Worm (Caenorhabditis elegans) whole organism, young adult: ENCODE data around the gene F38B2.4.
A peak's percentile ranks its signal among the peaks of the same experiment; 100 is the strongest.

Source experiments
- B0019.2 ChIP-seq: fragments of 200-800 bp; sonication (Bioruptor generic); conservative IDR thresholded peaks from 2 replicates; pipeline ENCODE4 v1.3.6; 2022; ENCODE audit warnings: missing genetic modification reagents, missing genetic modification characterization, missing compliant biosample characterization
- B0261.1 ChIP-seq: sonication (generic microtip); optimal IDR thresholded peaks from 2 replicates; lab custom pipeline; 2016; ENCODE audit warnings: mild to moderate bottlenecking, missing genetic modification characterization, moderate library complexity, missing compliant biosample characterization
- C06A6.2 ChIP-seq: fragments of 200-800 bp; sonication (Bioruptor generic); conservative IDR thresholded peaks from 2 replicates; pipeline ENCODE4 v1.3.6; 2022; ENCODE audit warnings: missing genetic modification characterization, missing compliant biosample characterization
- F22D6.2 ChIP-seq: sonication (generic microtip); optimal IDR thresholded peaks from 2 replicates; lab custom pipeline; 2016; ENCODE audit warnings: mild to moderate bottlenecking, missing genetic modification characterization, missing compliant biosample characterization
- K11D2.4 ChIP-seq: fragments of 200-800 bp; sonication (Bioruptor generic); IDR thresholded peaks from 2 replicates; pipeline ENCODE4 v1.3.6; 2022; ENCODE audit warnings: missing genetic modification reagents, missing genetic modification characterization, missing compliant biosample characterization
- K12H6.12 ChIP-seq: fragments of 200-800 bp; sonication (Bioruptor generic); optimal IDR thresholded peaks from 2 replicates; lab custom pipeline; 2018; ENCODE audit warnings: mild to moderate bottlenecking, missing genetic modification characterization, missing compliant biosample characterization
- T26A5.8 ChIP-seq: sonication (generic microtip); optimal IDR thresholded peaks from 2 replicates; lab custom pipeline; 2016; ENCODE audit warnings: missing genetic modification characterization, missing compliant biosample characterization
- ZK185.1 ChIP-seq: sonication (generic microtip); optimal IDR thresholded peaks from 2 replicates; lab custom pipeline; 2016; ENCODE audit warnings: mild to moderate bottlenecking, missing genetic modification characterization, missing compliant biosample characterization; ENCODE audit not compliant: poor library complexity, severe bottlenecking
- akir-1 ChIP-seq: fragments of 200-800 bp; sonication (Bioruptor generic); optimal IDR thresholded peaks from 2 replicates; lab custom pipeline; 2018; ENCODE audit warnings: mild to moderate bottlenecking, missing genetic modification characterization, moderate library complexity, missing compliant biosample characterization
- athp-1 ChIP-seq: sonication (generic microtip); optimal IDR thresholded peaks from 2 replicates; lab custom pipeline; 2017; ENCODE audit warnings: mild to moderate bottlenecking, missing genetic modification characterization, missing compliant biosample characterization
- attf-5 ChIP-seq: fragments of 200-800 bp; sonication (Bioruptor generic); optimal IDR thresholded peaks from 2 replicates; lab custom pipeline; 2018; ENCODE audit warnings: mild to moderate bottlenecking, missing genetic modification characterization, missing compliant biosample characterization
- bed-1 ChIP-seq: fragments of 200-800 bp; sonication (Bioruptor generic); IDR thresholded peaks from 2 replicates; pipeline ENCODE4 v1.3.6; 2022; ENCODE audit warnings: missing genetic modification reagents, missing genetic modification characterization, missing compliant biosample characterization
- ccch-3 ChIP-seq: fragments of 200-800 bp; sonication (Bioruptor generic); optimal IDR thresholded peaks from 2 replicates; lab custom pipeline; 2018; ENCODE audit warnings: mild to moderate bottlenecking, missing genetic modification characterization, missing compliant biosample characterization
- cebp-2 ChIP-seq: fragments of 200-800 bp; sonication (Bioruptor generic); IDR thresholded peaks from 2 replicates; pipeline ENCODE4 v1.3.6; 2022; ENCODE audit warnings: missing genetic modification characterization, missing compliant biosample characterization
- ceh-27 ChIP-seq: fragments of 200-800 bp; sonication (Bioruptor generic); optimal IDR thresholded peaks from 2 replicates; lab custom pipeline; 2018; ENCODE audit warnings: mild to moderate bottlenecking, missing genetic modification characterization, moderate library complexity, missing compliant biosample characterization
- ceh-58 ChIP-seq: fragments of 200-800 bp; sonication (Bioruptor generic); IDR thresholded peaks from 2 replicates; pipeline ENCODE4 v1.3.6; 2022; ENCODE audit warnings: missing genetic modification characterization, missing compliant biosample characterization
- ceh-91 ChIP-seq: fragments of 200-800 bp; sonication (Bioruptor generic); IDR thresholded peaks from 2 replicates; pipeline ENCODE4 v1.3.6; 2022; ENCODE audit warnings: missing genetic modification reagents, missing genetic modification characterization, missing compliant biosample characterization
- dox-1 ChIP-seq: fragments of 200-800 bp; sonication (Bioruptor generic); IDR thresholded peaks from 2 replicates; pipeline ENCODE4 v1.3.6; 2022; ENCODE audit warnings: missing genetic modification reagents, missing genetic modification characterization, missing compliant biosample characterization
- dpff-1 ChIP-seq: sonication (generic microtip); optimal IDR thresholded peaks from 2 replicates; lab custom pipeline; 2017; ENCODE audit warnings: mild to moderate bottlenecking, missing genetic modification characterization, missing compliant biosample characterization
- egrh-3 ChIP-seq: fragments of 200-800 bp; sonication (Bioruptor generic); IDR thresholded peaks from 2 replicates; pipeline ENCODE4 v1.3.6; 2022; ENCODE audit warnings: missing genetic modification reagents, missing genetic modification characterization, missing compliant biosample characterization
- ets-4 ChIP-seq: fragments of 200-800 bp; sonication (Bioruptor generic); optimal IDR thresholded peaks from 2 replicates; lab custom pipeline; 2018; ENCODE audit warnings: mild to moderate bottlenecking, missing genetic modification characterization, missing compliant biosample characterization
- gei-17 ChIP-seq: fragments of 200-800 bp; sonication (Bioruptor generic); optimal IDR thresholded peaks from 2 replicates; lab custom pipeline; 2018; ENCODE audit warnings: mild to moderate bottlenecking, missing genetic modification characterization, missing compliant biosample characterization
- hmg-1.2 ChIP-seq: fragments of 200-800 bp; sonication (Bioruptor generic); IDR thresholded peaks from 2 replicates; pipeline ENCODE4 v1.3.6; 2022; ENCODE audit warnings: missing genetic modification reagents, missing genetic modification characterization, missing compliant biosample characterization
- hmg-20 ChIP-seq: fragments of 200-800 bp; sonication (Bioruptor generic); IDR thresholded peaks from 2 replicates; pipeline ENCODE4 v1.3.6; 2022; ENCODE audit warnings: missing genetic modification reagents, missing genetic modification characterization, missing compliant biosample characterization
- hrde-1 ChIP-seq: sonication (generic microtip); optimal IDR thresholded peaks from 2 replicates; lab custom pipeline; 2016; ENCODE audit warnings: missing genetic modification characterization, mild to moderate bottlenecking, missing compliant biosample characterization, moderate library complexity, missing genotype, missing genetic modification reagents, borderline replicate concordance
- lin-35 ChIP-seq, 3 experiments: fragments of 150-350 bp in 2 of 3; sonication (generic microtip) in 1 of 3; optimal IDR thresholded peaks; 2 replicates each; lab custom pipeline; 2014 to 2018; ENCODE audit warnings: missing biosample characterization in 3 of 3, missing genetic modification characterization in 3 of 3, missing genetic modification reagents in 3 of 3
- lin-40 ChIP-seq: sonication (generic microtip); optimal IDR thresholded peaks from 2 replicates; lab custom pipeline; 2016; ENCODE audit warnings: missing genetic modification characterization, mild to moderate bottlenecking, missing compliant biosample characterization, missing genotype, missing genetic modification reagents
- mcd-1 ChIP-seq: fragments of 200-800 bp; sonication (Bioruptor generic); IDR thresholded peaks from 2 replicates; pipeline ENCODE4 v1.3.6; 2022; ENCODE audit warnings: missing genetic modification reagents, missing genetic modification characterization, missing compliant biosample characterization
- mel-28 ChIP-seq: sonication (generic microtip); optimal IDR thresholded peaks from 2 replicates; lab custom pipeline; 2016; ENCODE audit warnings: borderline replicate concordance, mild to moderate bottlenecking, missing genetic modification characterization, missing compliant biosample characterization
- nfya-1 ChIP-seq: sonication (generic microtip); optimal IDR thresholded peaks from 2 replicates; lab custom pipeline; 2017; ENCODE audit warnings: antibody characterized with exemption, missing compliant biosample characterization, missing genetic modification characterization, borderline replicate concordance; ENCODE audit not compliant: insufficient read depth
- nfyb-1 ChIP-seq: fragments of 200-800 bp; sonication (Bioruptor generic); IDR thresholded peaks from 2 replicates; pipeline ENCODE4 v1.3.6; 2022; ENCODE audit warnings: missing genetic modification reagents, missing genetic modification characterization, missing compliant biosample characterization
- nhr-27 ChIP-seq: fragments of 200-800 bp; sonication (Bioruptor generic); optimal IDR thresholded peaks from 2 replicates; lab custom pipeline; 2018; ENCODE audit warnings: mild to moderate bottlenecking, missing genetic modification characterization, moderate library complexity, missing compliant biosample characterization
- nhr-80 ChIP-seq: sonication (generic microtip); optimal IDR thresholded peaks from 2 replicates; lab custom pipeline; 2016; ENCODE audit warnings: missing genetic modification characterization, missing compliant biosample characterization
- pbrm-1 ChIP-seq: fragments of 200-800 bp; sonication (Bioruptor generic); IDR thresholded peaks from 2 replicates; pipeline ENCODE4 v1.3.6; 2022; ENCODE audit warnings: missing genetic modification reagents, missing genetic modification characterization, missing compliant biosample characterization
- sea-2 ChIP-seq: fragments of 200-800 bp; sonication (Bioruptor generic); IDR thresholded peaks from 2 replicates; pipeline ENCODE4 v1.3.6; 2022; ENCODE audit warnings: missing genetic modification characterization, missing compliant biosample characterization
- snpc-1.3 ChIP-seq: sonication (generic microtip); optimal IDR thresholded peaks from 2 replicates; lab custom pipeline; 2017; ENCODE audit warnings: missing genetic modification characterization, mild to moderate bottlenecking, missing compliant biosample characterization, antibody characterized with exemption, moderate library complexity, missing genotype, missing genetic modification reagents; ENCODE audit not compliant: insufficient read depth
- snpc-3.4 ChIP-seq: sonication (generic microtip); optimal IDR thresholded peaks from 2 replicates; lab custom pipeline; 2017; ENCODE audit warnings: missing genetic modification characterization, mild to moderate bottlenecking, missing compliant biosample characterization, antibody characterized with exemption, moderate library complexity, missing genotype, missing genetic modification reagents
- somi-1 ChIP-seq: fragments of 200-800 bp; sonication (Bioruptor generic); optimal IDR thresholded peaks from 2 replicates; lab custom pipeline; 2018; ENCODE audit warnings: mild to moderate bottlenecking, missing genetic modification characterization, missing compliant biosample characterization
- tbx-9 ChIP-seq: sonication (generic microtip); optimal IDR thresholded peaks from 2 replicates; lab custom pipeline; 2016; ENCODE audit warnings: borderline replicate concordance, missing genetic modification characterization, inconsistent platforms, missing compliant biosample characterization
- ztf-3 ChIP-seq: fragments of 200-800 bp; sonication (Bioruptor generic); optimal IDR thresholded peaks from 2 replicates; lab custom pipeline; 2018; ENCODE audit warnings: mild to moderate bottlenecking, missing genetic modification characterization, missing compliant biosample characterization

The F38B2.4 gene

ce11 chrX:11264715-11265114, 22.8 kb downstream of the F38B2.4 start:
- TF ChIP-seq ets-4 (GFP tag; lab: Kevin White, UChicago) (peak; percentile 33), nhr-80 (tag; lab: Kevin White, UChicago) (peak; percentile 92), ZK185.1 (tag; lab: Kevin White, UChicago) (no peak)

- TF ChIP-seq T26A5.8 (tag; lab: Kevin White, UChicago) (no peak), hrde-1 (tag; lab: Kevin White, UChicago) (no peak), lin-40 (tag; lab: Kevin White, UChicago) (peak; percentile 33), ceh-91 (no peak), nfya-1 (tag; lab: Kevin White, UChicago) (no peak), hmg-20 (GFP tag; lab: Robert Waterston, UW) (no peak), mel-28 (tag; lab: Kevin White, UChicago) (no peak), bed-1 (0 out of 2 replicates have a peak, but pooled peaks have one; percentile 60), ceh-27 (GFP tag; lab: Kevin White, UChicago) (peak; percentile 49), snpc-3.4 (tag; lab: Kevin White, UChicago) (no peak), hmg-1.2 (GFP tag; lab: Robert Waterston, UW) (peak; percentile 45; the same call in 1 of the 2 replicates), nhr-27 (no peak), K12H6.12 (tag; lab: Kevin White, UChicago) (peak; percentile 69), egrh-3 (GFP tag; lab: Robert Waterston, UW) (no peak), cebp-2 (GFP tag; lab: Robert Waterston, UW) (no peak), pbrm-1 (no peak), K11D2.4 (no peak), F22D6.2 (tag; lab: Kevin White, UChicago) (no peak), B0261.1 (tag; lab: Kevin White, UChicago) (no peak), dox-1 (GFP tag; lab: Robert Waterston, UW) (no peak), akir-1 (GFP tag; lab: Kevin White, UChicago) (no peak), nhr-80 (tag; lab: Kevin White, UChicago) (peak; percentile 49), attf-5 (GFP tag; lab: Kevin White, UChicago) (peak; percentile 20), B0019.2 (GFP tag; lab: Robert Waterston, UW) (no peak), mcd-1 (GFP tag; lab: Robert Waterston, UW) (peak; percentile 82), ccch-3 (GFP tag; lab: Kevin White, UChicago) (no peak), tbx-9 (no peak), nfyb-1 (no peak), snpc-1.3 (tag; lab: Kevin White, UChicago) (no peak), athp-1 (tag; lab: Kevin White, UChicago) (no peak), sea-2 (GFP tag; lab: Robert Waterston, UW) (no peak), gei-17 (GFP tag; lab: Kevin White, UChicago) (no peak), ZK185.1 (tag; lab: Kevin White, UChicago) (peak; percentile 13), C06A6.2 (GFP tag; lab: Robert Waterston, UW) (no peak), lin-35 (GFP tag; optimal IDR thresholded peaks at IDR 0.05; lab: Kevin White, UChicago) (peak in 2 of 3 experiments; percentile 19 to 45), ceh-58 (GFP tag; lab: Robert Waterston, UW) (no peak), dpff-1 (tag; lab: Kevin White, UChicago) (no peak), ztf-3 (GFP tag; lab: Kevin White, UChicago) (no peak), somi-1 (GFP tag; lab: Kevin White, UChicago) (peak; percentile 15)
- TF ChIP-seq, all 124 proteins: peak for 11
Measured at ce11 chrX:11262319-11263074, 25.0 kb downstream of the F38B2.4 start, which contains the start of gene C03A3.2. Gene C03A3.2, plus strand, starts transcription at chrX:11262848.
